Worm (Caenorhabditis elegans): ENCODE data around the gene del-9.

ce11 chrX:3659192-3659591, 42.1 kb upstream of the del-9 start, which contains the start of gene R11G1.1:
- TF ChIP-seq B0310.2 (tag; optimal IDR thresholded peaks at IDR 0.05): no peak
- TF ChIP-seq flt-1 (GFP tag; IDR thresholded peaks at IDR 0.05): no peak
- TF ChIP-seq ceh-13 (GFP tag; optimal IDR thresholded peaks at IDR 0.05): no peak

Data from whole organism, early embryonic.